Worm (Caenorhabditis elegans) whole organism, mixed stage, embryonic: ENCODE results near the gene K03B8.8.

ENCODE experiments used
- M03D4.4 ChIP-seq: sonication (generic microtip); optimal IDR thresholded peaks from 2 replicates; lab custom pipeline; 2017; ENCODE audit warnings: mild to moderate bottlenecking, missing genetic modification characterization, missing compliant biosample characterization
- ceh-39 ChIP-seq: fragments of 150-350 bp; optimal IDR thresholded peaks from 2 replicates; lab custom pipeline; 2014; ENCODE audit warnings: missing biosample characterization, missing genetic modification characterization
- ceh-43 ChIP-seq: fragments of 200-800 bp; sonication (Bioruptor generic); optimal IDR thresholded peaks from 2 replicates; lab custom pipeline; 2018; ENCODE audit warnings: mild to moderate bottlenecking, missing genetic modification characterization, moderate library complexity, missing compliant biosample characterization
- lsy-2 ChIP-seq: fragments of 150-350 bp; optimal IDR thresholded peaks from 2 replicates; lab custom pipeline; 2014; ENCODE audit warnings: missing biosample characterization, missing genetic modification characterization
- mab-5 ChIP-seq: fragments of 150-350 bp; optimal IDR thresholded peaks from 2 replicates; lab custom pipeline; 2014; ENCODE audit warnings: missing biosample characterization, missing genetic modification characterization
- nhr-12 ChIP-seq: fragments of 150-350 bp; optimal IDR thresholded peaks from 2 replicates; lab custom pipeline; 2014; ENCODE audit warnings: missing biosample characterization, missing genetic modification characterization
- nhr-76 ChIP-seq: sonication (generic microtip); optimal IDR thresholded peaks from 2 replicates; lab custom pipeline; 2017; ENCODE audit warnings: missing biosample characterization, missing genetic modification characterization
- pha-4 ChIP-seq: fragments of 150-350 bp; optimal IDR thresholded peaks from 2 replicates; lab custom pipeline; 2018; ENCODE audit warnings: missing biosample characterization, missing genetic modification reagents, missing genetic modification characterization
- tbx-8 ChIP-seq: fragments of 200-800 bp; sonication (Bioruptor generic); optimal IDR thresholded peaks from 2 replicates; lab custom pipeline; 2018; ENCODE audit warnings: mild to moderate bottlenecking, missing genetic modification characterization, moderate library complexity, missing compliant biosample characterization
- unc-39 ChIP-seq: fragments of 150-350 bp; optimal IDR thresholded peaks from 2 replicates; lab custom pipeline; 2014; ENCODE audit warnings: missing biosample characterization, missing genetic modification characterization
- unc-62 ChIP-seq: fragments of 150-350 bp; optimal IDR thresholded peaks from 2 replicates; lab custom pipeline; 2014; ENCODE audit warnings: missing biosample characterization, missing genetic modification reagents, missing genetic modification characterization
- ztf-11 ChIP-seq: fragments of 150-350 bp; optimal IDR thresholded peaks from 2 replicates; lab custom pipeline; 2014; ENCODE audit warnings: missing biosample characterization, missing genetic modification characterization

DNA sequence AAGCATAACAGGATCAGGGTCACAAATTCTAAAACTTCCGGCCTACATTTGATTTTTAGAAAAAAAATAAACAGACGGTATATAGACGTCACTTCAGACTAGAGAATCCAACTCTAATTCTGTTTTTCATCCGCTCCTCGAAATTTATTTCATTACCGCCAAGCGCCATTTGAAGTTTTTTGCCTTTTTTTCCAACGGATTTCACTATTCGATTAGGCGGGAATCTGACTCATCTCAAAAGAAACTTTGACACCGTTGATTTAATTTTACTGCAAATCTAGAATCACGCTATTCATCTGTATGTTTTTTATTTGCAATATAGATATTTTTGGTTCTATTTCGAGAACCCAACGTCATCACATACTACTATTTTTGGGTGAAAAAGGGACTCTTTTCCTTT, 20.0 kb upstream of the K03B8.8 start:
- no peak for TF ChIP-seq nhr-76 (tag; lab: Kevin White, UChicago)
- no peak for TF ChIP-seq nhr-12 (tag; lab: Kevin White, UChicago)
- no peak for TF ChIP-seq pha-4 (tag; lab: Kevin White, UChicago)
- TF ChIP-seq unc-62 (GFP tag; lab: Kevin White, UChicago), result no peak
- no peak for TF ChIP-seq unc-39 (tag; lab: Kevin White, UChicago)
- no peak for TF ChIP-seq ztf-11
- TF ChIP-seq ceh-39 (tag; lab: Kevin White, UChicago), result no peak
- no peak for TF ChIP-seq ceh-43 (GFP tag; lab: Kevin White, UChicago)
- TF ChIP-seq mab-5 (tag; lab: Kevin White, UChicago), result no peak
- no peak for TF ChIP-seq lsy-2
- TF ChIP-seq tbx-8 (GFP tag; lab: Kevin White, UChicago), result no peak
- no peak for TF ChIP-seq M03D4.4 (tag; lab: Kevin White, UChicago)
